Fruit fly (Drosophila melanogaster) whole organism, adult: ENCODE results near the gene GstD9.

Experiments
- CG11617 ChIP-seq: fragments of 200-800 bp; sonication (Bioruptor generic); optimal IDR thresholded peaks from 2 replicates; lab custom pipeline; 2017; ENCODE audit warnings: mild to moderate bottlenecking, missing biosample characterization, missing genetic modification reagents, missing genetic modification characterization
- CG12768 ChIP-seq: fragments of 200-800 bp; sonication (Bioruptor generic); optimal IDR thresholded peaks from 2 replicates; lab custom pipeline; 2017; ENCODE audit warnings: missing biosample characterization, missing genetic modification characterization, mild to moderate bottlenecking, moderate library complexity, missing genetic modification reagents
- CG14711 ChIP-seq: fragments of 200-800 bp; sonication (Bioruptor generic); optimal IDR thresholded peaks from 2 replicates; lab custom pipeline; 2018; ENCODE audit warnings: missing biosample characterization, mild to moderate bottlenecking, missing genetic modification characterization, moderate library complexity
- CG1620 ChIP-seq: fragments of 200-800 bp; sonication (Bioruptor generic); optimal IDR thresholded peaks from 2 replicates; lab custom pipeline; 2016; ENCODE audit warnings: missing biosample characterization, missing genetic modification characterization
- CG5204 ChIP-seq: fragments of 200-800 bp; sonication (Bioruptor generic); optimal IDR thresholded peaks from 2 replicates; lab custom pipeline; 2016; ENCODE audit warnings: missing biosample characterization, missing genetic modification characterization
- Hr96 ChIP-seq: fragments of 200-800 bp; sonication (Bioruptor generic); optimal IDR thresholded peaks from 2 replicates; lab custom pipeline; 2016; ENCODE audit warnings: missing biosample characterization, missing genetic modification characterization
- Mnt ChIP-seq: fragments of 200-800 bp; sonication (Bioruptor generic); optimal IDR thresholded peaks from 2 replicates; lab custom pipeline; 2016; ENCODE audit warnings: missing biosample characterization, mild to moderate bottlenecking, missing genetic modification characterization
- pad ChIP-seq: fragments of 200-800 bp; sonication (Bioruptor generic); optimal IDR thresholded peaks from 3 replicates; lab custom pipeline; 2017; ENCODE audit warnings: missing biosample characterization, missing genetic modification characterization, mild to moderate bottlenecking, moderate library complexity, missing genetic modification reagents
- tj ChIP-seq: fragments of 200-800 bp; sonication (Bioruptor generic); optimal IDR thresholded peaks from 3 replicates; lab custom pipeline; 2017; ENCODE audit warnings: missing biosample characterization, mild to moderate bottlenecking, missing genetic modification characterization, moderate library complexity
- toe ChIP-seq: fragments of 200-800 bp; sonication (Bioruptor generic); optimal IDR thresholded peaks from 2 replicates; lab custom pipeline; 2016; ENCODE audit warnings: missing biosample characterization, missing genetic modification characterization

DNA sequence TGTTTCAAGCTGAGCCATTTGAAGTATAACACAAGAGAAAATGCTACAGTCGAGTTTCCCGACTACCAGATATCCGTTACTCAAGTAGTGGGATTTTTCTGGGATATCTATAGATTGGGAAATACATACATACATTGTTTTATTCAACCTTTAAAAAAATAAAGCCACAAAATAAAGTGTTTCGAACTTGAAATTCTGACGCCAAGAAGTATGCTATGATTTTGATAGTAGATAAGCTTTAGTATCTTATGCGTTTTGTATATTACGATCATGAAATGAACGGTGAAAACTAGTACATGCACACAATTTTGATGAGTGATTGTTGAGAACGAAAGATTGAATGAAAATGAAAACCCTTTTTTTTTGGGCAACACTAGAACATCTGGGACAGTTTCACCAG lies 3.8 kb downstream of the GstD9 start:
- TF ChIP-seq CG5204 (no peak), tj (GFP tag; lab: Kevin White, UChicago) (no peak), CG1620 (GFP tag; lab: Kevin White, UChicago) (no peak), Hr96 (no peak), CG11617 (GFP tag; lab: Kevin White, UChicago) (no peak), Mnt (no peak), CG14711 (no peak), toe (GFP tag; lab: Kevin White, UChicago) (no peak), CG12768 (no peak), pad (GFP tag; lab: Kevin White, UChicago) (no peak)
